Worm (Caenorhabditis elegans): ENCODE results near the gene Y62H9A.13.
A peak's percentile ranks its signal among the peaks of the same experiment; 100 is the strongest.

Gene Y62H9A.13

DNA sequence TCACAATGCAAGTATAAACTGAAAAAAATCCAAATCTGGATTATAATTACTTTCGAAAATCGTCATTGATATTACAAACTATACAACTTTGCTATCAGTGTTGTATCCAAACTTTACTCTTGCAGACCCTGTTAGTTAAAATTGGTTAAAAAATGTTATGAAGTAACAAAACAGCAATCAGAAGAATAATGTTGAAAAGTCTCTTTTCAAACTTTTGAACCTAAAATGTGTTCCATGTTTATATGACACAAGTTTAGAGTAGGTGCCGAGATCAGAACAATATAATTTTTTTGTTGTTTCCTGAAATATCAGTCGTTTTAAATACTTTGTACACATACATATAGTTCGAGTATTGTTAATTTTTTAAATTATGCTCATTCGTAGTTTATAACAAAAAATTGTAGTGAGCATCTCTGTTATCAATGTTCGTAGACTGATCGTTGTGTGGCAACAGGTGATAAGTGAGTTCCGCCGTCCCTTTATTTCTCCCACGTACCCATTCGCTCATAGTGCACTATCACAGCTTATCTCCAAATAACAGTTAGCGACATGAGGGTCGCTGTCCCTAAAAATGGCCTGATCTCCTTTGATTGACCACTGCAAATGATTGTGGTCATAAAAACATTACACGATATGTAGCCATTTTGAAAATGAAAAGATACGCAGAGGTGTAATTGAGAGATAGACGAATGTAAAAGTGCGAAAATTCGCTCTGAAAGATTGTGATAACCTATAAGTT lies 45.4 kb downstream of the Y62H9A.13 start:
- TF ChIP-seq madf-10 (tag; optimal IDR thresholded peaks at IDR 0.05) (peak; percentile 9), hrde-1 (tag; optimal IDR thresholded peaks at IDR 0.05; ENCODE audit: borderline replicate concordance) (no peak), lsy-27 (tag; optimal IDR thresholded peaks at IDR 0.05; ENCODE audit: borderline replicate concordance, insufficient read depth) (no peak), atf-7 (tag; optimal IDR thresholded peaks at IDR 0.05) (peak; percentile 40), Y53G8AR.9 (GFP tag; conservative IDR thresholded peaks at IDR 0.05) (peak; percentile 57; the same call in 1 of the 2 replicates), chd-7 (tag; optimal IDR thresholded peaks at IDR 0.05) (peak; percentile 22), lin-40 (tag; optimal IDR thresholded peaks at IDR 0.05) (peak; percentile 8), ztf-3 (GFP tag; optimal IDR thresholded peaks at IDR 0.05) (no peak), nhr-80 (tag; optimal IDR thresholded peaks at IDR 0.05) (peak; percentile 94), ztf-22 (GFP tag; optimal IDR thresholded peaks at IDR 0.05) (peak; percentile 68), let-607 (tag; optimal IDR thresholded peaks at IDR 0.05) (peak in 1 of 2 experiments; percentile 1)

- TF ChIP-seq dox-1 (GFP tag; IDR thresholded peaks at IDR 0.05) (no peak), lsy-27 (tag; optimal IDR thresholded peaks at IDR 0.05; ENCODE audit: borderline replicate concordance, insufficient read depth) (no peak), madf-6 (GFP tag; IDR thresholded peaks at IDR 0.05) (no peak), him-1 (tag; optimal IDR thresholded peaks at IDR 0.05) (no peak), akir-1 (GFP tag; optimal IDR thresholded peaks at IDR 0.05) (no peak)
These were observed 46.9 kb downstream of the Y62H9A.13 start for ce11 chrX:11963659-11964058.

DNA sequence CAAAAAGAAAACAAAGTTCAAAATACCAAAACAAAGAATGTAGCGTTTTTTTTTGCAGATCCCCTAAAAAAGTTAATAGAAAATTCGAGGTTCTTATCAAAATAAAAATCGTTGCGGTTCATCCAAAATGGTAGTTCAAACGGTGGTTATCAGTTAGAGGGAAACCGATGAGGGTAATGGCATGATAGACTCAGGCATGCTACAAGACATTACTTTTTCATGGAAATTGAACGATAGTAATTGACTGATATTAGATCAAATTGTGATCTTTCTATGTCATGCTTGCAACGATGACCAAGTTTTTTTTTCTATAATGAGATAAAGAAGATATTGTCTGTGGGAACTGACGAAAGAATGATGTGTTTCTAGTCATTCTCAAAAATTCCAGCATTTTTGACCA lies 47.8 kb downstream of the Y62H9A.13 start:
- TF ChIP-seq akir-1 (GFP tag; optimal IDR thresholded peaks at IDR 0.05) (no peak), lin-40 (tag; optimal IDR thresholded peaks at IDR 0.05) (peak; percentile 7), tlf-1 (GFP tag; optimal IDR thresholded peaks at IDR 0.05) (no peak), bed-1 (GFP tag; IDR thresholded peaks at IDR 0.05) (no peak), ztf-26 (tag; optimal IDR thresholded peaks at IDR 0.05) (peak; percentile 4), nhr-80 (tag; optimal IDR thresholded peaks at IDR 0.05) (peak; percentile 81)

ce11 chrX:11965163-11965562 lies 48.4 kb downstream of the Y62H9A.13 start:
- TF ChIP-seq T07F8.4 (tag; optimal IDR thresholded peaks at IDR 0.05) (no peak), ceh-91 (GFP tag; IDR thresholded peaks at IDR 0.05) (no peak)

- TF ChIP-seq C17E4.6 (GFP tag; IDR thresholded peaks at IDR 0.05) (no peak), mcd-1 (GFP tag; IDR thresholded peaks at IDR 0.05) (no peak), bed-2 (GFP tag; IDR thresholded peaks at IDR 0.05) (no peak), ceh-40 (GFP tag; IDR thresholded peaks at IDR 0.05) (no peak), him-1 (tag; optimal IDR thresholded peaks at IDR 0.05) (no peak), snpc-1.3 (tag; optimal IDR thresholded peaks at IDR 0.05; ENCODE audit: insufficient read depth) (no peak), Y79H2A.3 (GFP tag; conservative IDR thresholded peaks at IDR 0.05) (no peak), nhr-80 (tag; optimal IDR thresholded peaks at IDR 0.05) (peak; percentile 8), hrde-1 (tag; optimal IDR thresholded peaks at IDR 0.05; ENCODE audit: borderline replicate concordance) (no peak), T26A5.8 (tag; optimal IDR thresholded peaks at IDR 0.05) (no peak), F39B2.1 (GFP tag; IDR thresholded peaks at IDR 0.05) (no peak), hlh-26 (GFP tag; conservative IDR thresholded peaks at IDR 0.05) (no peak), repo-1 (tag; optimal IDR thresholded peaks at IDR 0.05) (no peak), sea-2 (GFP tag; IDR thresholded peaks at IDR 0.05) (no peak), dox-1 (GFP tag; IDR thresholded peaks at IDR 0.05) (0 out of 2 replicates have a peak, but pooled peaks have one; percentile 6), nfyb-1 (GFP tag; IDR thresholded peaks at IDR 0.05) (no peak), aptf-3 (GFP tag; IDR thresholded peaks at IDR 0.05) (no peak), ceh-91 (GFP tag; IDR thresholded peaks at IDR 0.05) (no peak), F55B11.4 (tag; optimal IDR thresholded peaks at IDR 0.05; ENCODE audit: borderline replicate concordance, insufficient read depth) (no peak), ama-1 (optimal IDR thresholded peaks at IDR 0.05) (peak; percentile 77), ama-1 (GFP tag; optimal IDR thresholded peaks at IDR 0.05) (no peak), attf-6 (GFP tag; IDR thresholded peaks at IDR 0.05) (no peak), B0019.2 (GFP tag; conservative IDR thresholded peaks at IDR 0.05) (no peak)
These were observed 49.0 kb downstream of the Y62H9A.13 start, which contains the start of gene sams-1 for ce11 chrX:11965663-11966304. Gene sams-1, plus strand, starts transcription at chrX:11965962.

All from whole organism, young adult.